Worm (Caenorhabditis elegans): ENCODE data around the gene Y75B8A.6.

Y75B8A.6 gene

DNA sequence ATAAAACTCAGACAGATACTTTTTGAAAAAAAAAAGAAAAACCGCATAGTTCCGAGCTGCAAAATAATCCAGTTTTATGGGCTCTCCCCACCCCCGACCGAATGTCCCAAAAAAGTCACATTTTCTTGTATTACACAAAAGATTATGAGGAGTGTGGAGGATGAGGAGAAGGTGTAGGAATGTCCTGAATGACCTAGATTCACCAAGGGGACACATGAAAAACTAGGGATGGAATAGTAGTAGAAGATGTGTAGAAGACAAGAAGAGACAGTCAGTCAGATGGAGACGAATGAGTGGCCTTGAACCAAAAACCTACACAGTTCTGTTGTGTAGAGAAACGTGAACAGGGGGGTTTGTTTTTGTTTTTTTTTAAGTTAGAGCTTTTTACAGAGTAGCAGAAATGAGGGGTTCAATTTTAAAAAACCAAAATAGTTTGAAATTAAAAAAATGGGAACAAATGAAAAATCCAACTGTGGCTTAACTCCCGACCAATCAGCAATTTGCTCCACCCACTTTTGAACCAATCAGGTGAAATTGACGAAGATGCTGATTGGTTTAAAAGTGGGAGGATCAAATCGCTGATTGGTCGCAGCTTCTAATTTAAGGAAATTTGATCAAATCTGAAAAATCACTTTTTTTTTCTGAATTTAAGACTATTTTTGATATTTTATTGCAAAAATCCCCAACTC is 12.4 kb upstream of the Y75B8A.6 start:
- no peak for TF ChIP-seq ceh-9 (tag; optimal IDR thresholded peaks at IDR 0.05)
- peak; percentile 94 for TF ChIP-seq nfya-1 (tag; optimal IDR thresholded peaks at IDR 0.05)

DNA sequence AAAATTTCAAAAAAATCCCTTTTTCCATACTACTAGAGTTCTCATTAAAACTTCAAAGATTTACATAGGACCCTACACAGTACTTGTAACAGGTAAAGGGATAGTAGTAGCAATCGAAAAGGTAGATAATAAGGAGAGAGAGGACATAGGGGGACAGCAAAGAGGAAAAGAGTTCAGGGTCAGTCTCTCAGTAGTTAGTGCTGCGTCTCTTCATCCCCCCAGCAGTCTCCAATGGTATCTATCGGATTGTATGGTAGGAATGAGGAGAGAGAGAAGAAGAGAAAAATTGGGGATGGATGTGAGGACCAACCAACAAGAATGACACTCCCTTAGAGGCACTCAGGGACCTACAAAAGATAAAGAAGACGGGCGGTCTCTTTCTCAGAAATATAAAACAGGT is 9.3 kb upstream of the Y75B8A.6 start:
- TF ChIP-seq F13H6.1 (tag; optimal IDR thresholded peaks at IDR 0.05): no peak
- TF ChIP-seq tbx-2 (tag; optimal IDR thresholded peaks at IDR 0.05): peak; percentile 14
- TF ChIP-seq nfya-1 (tag; optimal IDR thresholded peaks at IDR 0.05): peak; percentile 40

- TF ChIP-seq pha-4 (tag; optimal IDR thresholded peaks at IDR 0.05) (no peak), pqm-1 (tag; optimal IDR thresholded peaks at IDR 0.05) (no peak), zip-5 (tag; optimal IDR thresholded peaks at IDR 0.05) (no peak), pag-3 (tag; optimal IDR thresholded peaks at IDR 0.05; ENCODE audit: borderline replicate concordance) (no peak), madf-2 (tag; optimal IDR thresholded peaks at IDR 0.05) (no peak), sox-4 (tag; optimal IDR thresholded peaks at IDR 0.05) (no peak), ztf-16 (tag; optimal IDR thresholded peaks at IDR 0.05) (no peak), T23F11.4 (GFP tag; optimal IDR thresholded peaks at IDR 0.05) (no peak), pha-2 (tag; optimal IDR thresholded peaks at IDR 0.05) (no peak), fkh-10 (GFP tag; optimal IDR thresholded peaks at IDR 0.05) (no peak), lim-6 (tag; optimal IDR thresholded peaks at IDR 0.05) (no peak), ceh-45 (GFP tag; IDR thresholded peaks at IDR 0.05) (no peak)
Measured at ce11 chrIII:12138235-12138634, 8.1 kb upstream of the Y75B8A.6 start.

DNA sequence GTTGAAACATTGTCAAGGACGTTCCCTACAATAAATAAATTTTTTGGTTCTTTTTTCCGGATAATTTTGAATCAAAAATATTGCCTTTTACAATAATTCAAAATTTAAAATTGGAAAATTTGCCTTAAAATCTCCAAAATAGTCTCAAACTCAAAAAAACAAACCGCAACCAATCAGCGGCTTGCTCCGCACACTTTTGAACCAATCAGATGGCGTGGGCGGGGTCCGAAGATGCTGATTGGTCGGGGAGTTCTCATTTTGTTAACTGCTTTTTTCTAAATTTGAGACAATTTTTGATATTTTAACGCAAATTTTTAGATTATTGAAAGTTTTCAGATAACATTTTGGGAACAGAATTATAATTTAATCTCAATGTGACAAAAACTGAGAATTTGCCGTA is 7.4 kb upstream of the Y75B8A.6 start:
- TF ChIP-seq nfya-1 (tag; optimal IDR thresholded peaks at IDR 0.05): peak; percentile 98
- TF ChIP-seq hlh-30 (tag; optimal IDR thresholded peaks at IDR 0.05; ENCODE audit: insufficient read depth): no peak
- no peak for TF ChIP-seq fkh-10 (GFP tag; optimal IDR thresholded peaks at IDR 0.05)
- TF ChIP-seq ceh-45 (GFP tag; IDR thresholded peaks at IDR 0.05): no peak
- no peak for TF ChIP-seq ztf-16 (tag; optimal IDR thresholded peaks at IDR 0.05)
- TF ChIP-seq ceh-24 (tag; optimal IDR thresholded peaks at IDR 0.05): no peak
- TF ChIP-seq K02D7.2 (tag; optimal IDR thresholded peaks at IDR 0.05): no peak

ce11 chrIII:12137095-12137494 is 7.0 kb upstream of the Y75B8A.6 start:
- TF ChIP-seq pax-1 (tag; optimal IDR thresholded peaks at IDR 0.05): no peak
- TF ChIP-seq unc-55 (GFP tag; optimal IDR thresholded peaks at IDR 0.05): peak; percentile 84

ce11 chrIII:12135580-12135979 is 5.4 kb upstream of the Y75B8A.6 start:
- TF ChIP-seq pag-3 (tag; optimal IDR thresholded peaks at IDR 0.05; ENCODE audit: borderline replicate concordance): no peak
- peak; percentile 23 for TF ChIP-seq elt-2 (tag; optimal IDR thresholded peaks at IDR 0.05)

ce11 chrIII:12133121-12133520 is 3.0 kb upstream of the Y75B8A.6 start:
- no peak for TF ChIP-seq ceh-45 (GFP tag; IDR thresholded peaks at IDR 0.05)
- TF ChIP-seq zip-5 (tag; optimal IDR thresholded peaks at IDR 0.05): no peak
- TF ChIP-seq ama-1 (optimal IDR thresholded peaks at IDR 0.05): no peak
- TF ChIP-seq ceh-22 (tag; optimal IDR thresholded peaks at IDR 0.05): no peak
- no peak for TF ChIP-seq elt-4 (tag; optimal IDR thresholded peaks at IDR 0.05)
- TF ChIP-seq madf-2 (tag; optimal IDR thresholded peaks at IDR 0.05): no peak
- TF ChIP-seq ets-4 (tag; optimal IDR thresholded peaks at IDR 0.05): no peak
- TF ChIP-seq tbx-7 (tag; optimal IDR thresholded peaks at IDR 0.05): no peak
- TF ChIP-seq C08G9.2 (tag; optimal IDR thresholded peaks at IDR 0.05): no peak
- no peak for TF ChIP-seq ceh-14 (tag; optimal IDR thresholded peaks at IDR 0.05)
- no peak for TF ChIP-seq gmeb-2 (tag; optimal IDR thresholded peaks at IDR 0.05)
- TF ChIP-seq ceh-19 (GFP tag; optimal IDR thresholded peaks at IDR 0.05): no peak
- no peak for TF ChIP-seq elt-2 (tag; optimal IDR thresholded peaks at IDR 0.05)
- TF ChIP-seq unc-42 (tag; optimal IDR thresholded peaks at IDR 0.05): no peak
- TF ChIP-seq eyg-1 (tag; optimal IDR thresholded peaks at IDR 0.05): no peak
- no peak for TF ChIP-seq pqm-1 (tag; optimal IDR thresholded peaks at IDR 0.05)
- TF ChIP-seq dve-1 (tag; optimal IDR thresholded peaks at IDR 0.05): no peak
- TF ChIP-seq hlh-30 (tag; optimal IDR thresholded peaks at IDR 0.05; ENCODE audit: insufficient read depth): no peak
